Fruit fly (Drosophila melanogaster) whole organism, embryonic: Measurements from ENCODE around the gene MRG15.
A peak's percentile ranks its signal among the peaks of the same experiment; 100 is the strongest.

Source experiments
- Aef1 ChIP-seq: fragments of 200-800 bp; sonication (Bioruptor generic); IDR thresholded peaks from 3 replicates; pipeline ENCODE4 v1.3.6; 2022; ENCODE audit warnings: missing biosample characterization, missing genetic modification characterization
- B-H1 ChIP-seq: fragments of 200-800 bp; sonication (Bioruptor generic); IDR thresholded peaks from 3 replicates; pipeline ENCODE4 v1.3.6; 2022; ENCODE audit warnings: missing biosample characterization, missing genetic modification characterization
- CG10654 ChIP-seq: fragments of 200-800 bp; sonication (Bioruptor generic); optimal IDR thresholded peaks from 2 replicates; lab custom pipeline; 2016; ENCODE audit warnings: missing biosample characterization, missing genetic modification characterization
- CG11398 ChIP-seq: fragments of 200-800 bp; sonication (Bioruptor generic); optimal IDR thresholded peaks from 2 replicates; lab custom pipeline; 2016; ENCODE audit warnings: missing biosample characterization, missing genetic modification characterization
- CG11456 ChIP-seq: fragments of 200-800 bp; sonication (Bioruptor generic); IDR thresholded peaks from 3 replicates; pipeline ENCODE4 v1.3.6; 2022; ENCODE audit warnings: missing biosample characterization, missing genetic modification characterization
- CG13894 ChIP-seq: fragments of 200-800 bp; sonication (Bioruptor generic); optimal IDR thresholded peaks from 3 replicates; lab custom pipeline; 2018; ENCODE audit warnings: missing biosample characterization, mild to moderate bottlenecking, missing genetic modification characterization, moderate library complexity
- CG14860 ChIP-seq: fragments of 200-800 bp; sonication (Bioruptor generic); IDR thresholded peaks from 3 replicates; pipeline ENCODE4 v1.3.6; 2022; ENCODE audit warnings: missing biosample characterization, missing genetic modification characterization; ENCODE audit not compliant: partially characterized antibody
- CG15514 ChIP-seq: fragments of 200-800 bp; sonication (Bioruptor generic); optimal IDR thresholded peaks from 3 replicates; lab custom pipeline; 2017; ENCODE audit warnings: missing biosample characterization, missing genetic modification characterization, mild to moderate bottlenecking, moderate library complexity, missing genetic modification reagents
- CG17912 ChIP-seq: fragments of 200-800 bp; sonication (Bioruptor generic); optimal IDR thresholded peaks from 2 replicates; lab custom pipeline; 2018; ENCODE audit warnings: missing biosample characterization, mild to moderate bottlenecking, missing genetic modification characterization
- CG18764 ChIP-seq: fragments of 200-800 bp; sonication (Bioruptor generic); optimal IDR thresholded peaks from 3 replicates; lab custom pipeline; 2016; ENCODE audit warnings: missing biosample characterization, missing genetic modification characterization
- CG2889 ChIP-seq: fragments of 200-800 bp; sonication (Bioruptor generic); IDR thresholded peaks from 3 replicates; pipeline ENCODE4 v1.3.6; 2022; ENCODE audit warnings: missing biosample characterization, missing genetic modification characterization
- CG30403 ChIP-seq: fragments of 200-800 bp; sonication (Bioruptor generic); optimal IDR thresholded peaks from 3 replicates; lab custom pipeline; 2016; ENCODE audit warnings: missing biosample characterization, missing genetic modification characterization
- CG3726 ChIP-seq: fragments of 200-800 bp; sonication (Bioruptor generic); IDR thresholded peaks from 3 replicates; pipeline ENCODE4, ENCODE4 v1.3.6; 2022; ENCODE audit warnings: missing biosample characterization, missing genetic modification characterization
- CG6854 ChIP-seq: fragments of 200-800 bp; sonication (Bioruptor generic); optimal IDR thresholded peaks from 3 replicates; lab custom pipeline; 2017; ENCODE audit warnings: missing biosample characterization, mild to moderate bottlenecking, missing genetic modification characterization
- CG9727 ChIP-seq: fragments of 200-800 bp; sonication (Bioruptor generic); optimal IDR thresholded peaks from 3 replicates; lab custom pipeline; 2017; ENCODE audit warnings: missing biosample characterization, mild to moderate bottlenecking, missing genetic modification characterization
- Camta ChIP-seq: fragments of 200-800 bp; sonication (Bioruptor generic); optimal IDR thresholded peaks from 2 replicates; lab custom pipeline; 2016; ENCODE audit warnings: missing biosample characterization, missing genetic modification characterization
- Deaf1 ChIP-seq: fragments of 200-800 bp; optimal IDR thresholded peaks from 3 replicates; lab custom pipeline; 2019; ENCODE audit warnings: missing biosample characterization, mild to moderate bottlenecking, missing genetic modification characterization, moderate library complexity
- Dip3 ChIP-seq: fragments of 200-800 bp; sonication (Bioruptor generic); optimal IDR thresholded peaks from 3 replicates; lab custom pipeline; 2016; ENCODE audit warnings: missing biosample characterization, missing genetic modification characterization
- Eip74EF ChIP-seq, 2 experiments: fragments of 200-800 bp in 1 of 2; fragments of >200 bp in 1 of 2; sonication (Bioruptor generic) in 1 of 2; optimal IDR thresholded peaks; 2 replicates each; lab custom pipeline; 2017 to 2019; ENCODE audit warnings: missing biosample characterization in 2 of 2, missing genetic modification characterization in 2 of 2, mild to moderate bottlenecking in 1 of 2, moderate library complexity in 1 of 2
- Elba2 ChIP-seq: fragments of 200-800 bp; sonication (Bioruptor generic); optimal IDR thresholded peaks from 3 replicates; lab custom pipeline; 2016; ENCODE audit warnings: missing biosample characterization, missing genetic modification characterization
- H2.0 ChIP-seq: fragments of 200-800 bp; sonication (Bioruptor generic); IDR thresholded peaks from 2 replicates; pipeline ENCODE4 v1.3.6; 2022; ENCODE audit warnings: missing biosample characterization, missing genetic modification characterization
- HmgD ChIP-seq: fragments of 200-800 bp; sonication (Bioruptor generic); optimal IDR thresholded peaks from 3 replicates; lab custom pipeline; 2016; ENCODE audit warnings: missing biosample characterization, missing genetic modification characterization
- Hr78 ChIP-seq, 2 experiments: fragments of 200-800 bp in 1 of 2; fragments of >200 bp in 1 of 2; sonication (Bioruptor generic) in 1 of 2; optimal IDR thresholded peaks; 2 replicates each; lab custom pipeline; 2017 to 2019; ENCODE audit warnings: missing biosample characterization in 2 of 2, missing genetic modification characterization in 2 of 2, mild to moderate bottlenecking in 1 of 2, moderate library complexity in 1 of 2
- Kr ChIP-seq: fragments of 200-800 bp; sonication (Bioruptor generic); optimal IDR thresholded peaks from 2 replicates; lab custom pipeline; 2017; ENCODE audit warnings: missing biosample characterization, mild to moderate bottlenecking, missing genetic modification characterization
- NC2α ChIP-seq: fragments of 200-800 bp; sonication (Bioruptor generic); optimal IDR thresholded peaks from 2 replicates; lab custom pipeline; 2016; ENCODE audit warnings: missing biosample characterization, missing genetic modification characterization
- Nf-YC ChIP-seq: fragments of 200-800 bp; optimal IDR thresholded peaks from 3 replicates; lab custom pipeline; 2019; ENCODE audit warnings: missing biosample characterization, mild to moderate bottlenecking, missing genetic modification characterization, moderate library complexity
- Optix ChIP-seq: fragments of 200-800 bp; sonication (Bioruptor generic); IDR thresholded peaks from 3 replicates; pipeline ENCODE4 v1.3.6; 2022; ENCODE audit warnings: missing biosample characterization, missing genetic modification characterization
- Ravus ChIP-seq: fragments of 200-800 bp; sonication (Bioruptor generic); IDR thresholded peaks from 2 replicates; pipeline ENCODE4 v1.3.6; 2022; ENCODE audit warnings: missing biosample characterization, missing genetic modification characterization
- Rfx ChIP-seq: fragments of 200-800 bp; sonication (Bioruptor generic); IDR thresholded peaks from 2 replicates; pipeline ENCODE4 v1.3.6; 2022; ENCODE audit warnings: missing biosample characterization, missing genetic modification characterization
- Rx ChIP-seq: fragments of 200-800 bp; sonication (Bioruptor generic); IDR thresholded peaks from 2 replicates; pipeline ENCODE4 v1.3.6; 2022; ENCODE audit warnings: missing biosample characterization, missing genetic modification characterization
- btn ChIP-seq: fragments of 200-800 bp; sonication (Bioruptor generic); optimal IDR thresholded peaks from 2 replicates; lab custom pipeline; 2016; ENCODE audit warnings: missing biosample characterization, missing genetic modification characterization
- chinmo ChIP-seq: fragments of 200-800 bp; sonication (Bioruptor generic); IDR thresholded peaks from 4 replicates; pipeline ENCODE4 v1.3.6; 2022; ENCODE audit warnings: missing biosample characterization, missing genetic modification characterization; ENCODE audit not compliant: partially characterized antibody
- crp ChIP-seq, 2 experiments: fragments of 200-800 bp; sonication (Bioruptor generic); optimal IDR thresholded peaks; 2 replicates in 1 of 2; 3 replicates in 1 of 2; lab custom pipeline; 2017; ENCODE audit warnings: missing biosample characterization in 2 of 2, missing genetic modification characterization in 2 of 2, mild to moderate bottlenecking in 1 of 2, moderate library complexity in 1 of 2
- da ChIP-seq: fragments of 200-800 bp; sonication (Bioruptor generic); optimal IDR thresholded peaks from 2 replicates; lab custom pipeline; 2016; ENCODE audit warnings: missing biosample characterization, missing genetic modification characterization
- eve ChIP-seq, 2 experiments: fragments of >200 bp; optimal IDR thresholded peaks; 2 replicates each; lab custom pipeline; 2017; ENCODE audit warnings: missing biosample characterization in 2 of 2, missing genetic modification characterization in 2 of 2
- eyg ChIP-seq: fragments of 200-800 bp; sonication (Bioruptor generic); optimal IDR thresholded peaks from 3 replicates; lab custom pipeline; 2016; ENCODE audit warnings: missing biosample characterization, missing genetic modification characterization
- gcm ChIP-seq: fragments of 200-800 bp; sonication (Bioruptor generic); optimal IDR thresholded peaks from 2 replicates; lab custom pipeline; 2019; ENCODE audit warnings: missing biosample characterization, mild to moderate bottlenecking, missing genetic modification characterization, moderate library complexity
- gcm2 ChIP-seq: fragments of 200-800 bp; sonication (Bioruptor generic); optimal IDR thresholded peaks from 2 replicates; lab custom pipeline; 2016; ENCODE audit warnings: missing biosample characterization, missing genetic modification characterization
- gfzf ChIP-seq: fragments of 200-800 bp; sonication (Bioruptor generic); optimal IDR thresholded peaks from 2 replicates; lab custom pipeline; 2016; ENCODE audit warnings: missing biosample characterization, mild to moderate bottlenecking, missing genetic modification characterization, moderate library complexity
- hb ChIP-seq: fragments of 200-800 bp; sonication (Bioruptor generic); IDR thresholded peaks from 3 replicates; pipeline ENCODE4 v1.3.6; 2022; ENCODE audit warnings: missing biosample characterization, missing genetic modification characterization; ENCODE audit not compliant: partially characterized antibody
- hkb ChIP-seq, 2 experiments: fragments of 200-800 bp in 1 of 2; fragments of >200 bp in 1 of 2; sonication (Bioruptor generic) in 1 of 2; IDR thresholded peaks in 1 of 2; optimal IDR thresholded peaks in 1 of 2; 2 replicates each; pipeline versions ENCODE4 v1.3.6 to Lab custom; 2017 to 2022; ENCODE audit warnings: missing biosample characterization in 1 of 2, missing genetic modification characterization in 1 of 2
- pb ChIP-seq: fragments of 200-800 bp; sonication (Bioruptor generic); optimal IDR thresholded peaks from 3 replicates; lab custom pipeline; 2016; ENCODE audit warnings: missing biosample characterization, missing genetic modification characterization
- phol ChIP-seq: fragments of 200-800 bp; sonication (Bioruptor generic); optimal IDR thresholded peaks from 3 replicates; lab custom pipeline; 2018; ENCODE audit warnings: missing biosample characterization, mild to moderate bottlenecking, missing genetic modification characterization, moderate library complexity
- rib ChIP-seq: fragments of 200-800 bp; sonication (Bioruptor generic); IDR thresholded peaks from 2 replicates; pipeline ENCODE4 v1.3.6; 2022; ENCODE audit warnings: missing biosample characterization, missing genetic modification characterization
- run ChIP-seq: fragments of 200-800 bp; sonication (Bioruptor generic); optimal IDR thresholded peaks from 3 replicates; lab custom pipeline; 2018; ENCODE audit warnings: missing biosample characterization, mild to moderate bottlenecking, missing genetic modification characterization
- slbo ChIP-seq: fragments of 200-800 bp; sonication (Bioruptor generic); IDR thresholded peaks from 2 replicates; pipeline ENCODE4 v1.3.6; 2022; ENCODE audit warnings: missing biosample characterization, missing genetic modification characterization
- so ChIP-seq: fragments of 200-800 bp; sonication (Bioruptor generic); IDR thresholded peaks from 3 replicates; pipeline ENCODE4 v1.3.6; 2022; ENCODE audit warnings: missing biosample characterization, missing genetic modification characterization
- trem ChIP-seq: fragments of 200-800 bp; optimal IDR thresholded peaks from 3 replicates; lab custom pipeline; 2019; ENCODE audit warnings: missing biosample characterization, mild to moderate bottlenecking, missing genetic modification characterization, moderate library complexity
- wdn ChIP-seq: fragments of 200-800 bp; sonication (Bioruptor generic); IDR thresholded peaks from 2 replicates; pipeline ENCODE4 v1.3.6; 2022; ENCODE audit warnings: missing biosample characterization, missing genetic modification characterization

Gene MRG15

dm6 chr3R:15280619-15281334, 2.9 kb upstream of the MRG15 start (continued):
- TF ChIP-seq Dip3 (GFP tag; lab: Kevin White, UChicago) = peak; percentile 11
- no peak for TF ChIP-seq Ravus (GFP tag; lab: Robert Waterston, UW)
- TF ChIP-seq CG11456 (GFP tag; lab: Robert Waterston, UW) = no peak
- TF ChIP-seq Hr78 (GFP tag; optimal IDR thresholded peaks at IDR 0.05; lab: Kevin White, UChicago) = peak in 1 of 2 experiments; percentile 64
- peak; percentile 63 for TF ChIP-seq Nf-YC
- TF ChIP-seq hkb (optimal IDR thresholded peaks at IDR 0.05; lab: Kevin White, UChicago) = no peak
- peak; percentile 48 for TF ChIP-seq hkb (GFP tag; IDR thresholded peaks at IDR 0.05; lab: Robert Waterston, UW)
- TF ChIP-seq CG9727 (GFP tag; lab: Kevin White, UChicago) = peak; percentile 87
- TF ChIP-seq rib (GFP tag; lab: Robert Waterston, UW) = no peak
- TF ChIP-seq CG2889 (GFP tag; lab: Robert Waterston, UW) = no peak
- TF ChIP-seq CG17912 (GFP tag; lab: Kevin White, UChicago) = no peak
- no peak for TF ChIP-seq chinmo (GFP tag; lab: Robert Waterston, UW)
- no peak for TF ChIP-seq Kr (GFP tag; lab: Kevin White, UChicago)
- no peak for TF ChIP-seq B-H1
- no peak for TF ChIP-seq CG14860 (GFP tag; lab: Robert Waterston, UW)
- TF ChIP-seq Optix = no peak; the same call in 2 of the 3 replicates
- no peak for TF ChIP-seq eyg
- TF ChIP-seq Camta (GFP tag; lab: Kevin White, UChicago) = peak; percentile 40
- TF ChIP-seq CG6854 (GFP tag; lab: Kevin White, UChicago) = peak; percentile 25
- TF ChIP-seq phol (tag; lab: Kevin White, UChicago) = peak; percentile 89
- TF ChIP-seq Elba2 (GFP tag; lab: Kevin White, UChicago) = no peak
- TF ChIP-seq H2.0 (GFP tag; lab: Robert Waterston, UW) = 0 out of 2 replicates have a peak, but pooled peaks have one; percentile 29
- TF ChIP-seq slbo = peak; percentile 51
- no peak for TF ChIP-seq CG13894 (tag; lab: Kevin White, UChicago)
- no peak for TF ChIP-seq Aef1 (GFP tag; lab: Robert Waterston, UW)
- TF ChIP-seq hb = no peak
- TF ChIP-seq eve (GFP tag; optimal IDR thresholded peaks at IDR 0.05; lab: Kevin White, UChicago) = no peak
- peak; percentile 34 for TF ChIP-seq run (tag; lab: Kevin White, UChicago)
- TF ChIP-seq da (GFP tag; lab: Kevin White, UChicago) = no peak
- TF ChIP-seq CG15514 (GFP tag; lab: Kevin White, UChicago) = no peak
- peak in 1 of 2 experiments; percentile 67 for TF ChIP-seq Eip74EF (GFP tag; optimal IDR thresholded peaks at IDR 0.05; lab: Kevin White, UChicago)
- TF ChIP-seq CG11398 (GFP tag; lab: Kevin White, UChicago) = no peak
- peak; percentile 64 for TF ChIP-seq gcm (GFP tag; lab: Kevin White, UChicago)
- TF ChIP-seq CG30403 (GFP tag; lab: Kevin White, UChicago) = peak; percentile 83
- TF ChIP-seq gfzf (GFP tag; lab: Kevin White, UChicago) = no peak
- TF ChIP-seq so (GFP tag; lab: Robert Waterston, UW) = no peak; the same call in 2 of the 3 replicates
- TF ChIP-seq NC2α (GFP tag; lab: Kevin White, UChicago) = no peak
- TF ChIP-seq crp (GFP tag; optimal IDR thresholded peaks at IDR 0.05; lab: Kevin White, UChicago) = peak in 1 of 2 experiments; percentile 2
- TF ChIP-seq wdn (GFP tag; lab: Robert Waterston, UW) = no peak
- peak; percentile 59 for TF ChIP-seq CG10654
- peak; percentile 71 for TF ChIP-seq trem (tag; lab: Kevin White, UChicago)
- TF ChIP-seq gcm2 (GFP tag; lab: Kevin White, UChicago) = no peak
- TF ChIP-seq pb = no peak
- TF ChIP-seq CG18764 (GFP tag; lab: Kevin White, UChicago) = peak; percentile 55
- peak; percentile 51 for TF ChIP-seq Deaf1 (tag; lab: Kevin White, UChicago)
- TF ChIP-seq btn (GFP tag; lab: Kevin White, UChicago) = no peak
- no peak for TF ChIP-seq Rx
- peak; percentile 47; the same call in 1 of the 2 replicates for TF ChIP-seq Rfx (GFP tag; lab: Robert Waterston, UW)
- TF ChIP-seq HmgD = no peak
- no peak for TF ChIP-seq CG3726
